Fruit fly (Drosophila melanogaster) whole organism, prepupa: ENCODE measurements around the gene lwr.
A peak's percentile ranks its signal among the peaks of the same experiment; 100 is the strongest.

Source experiments
- Blimp-1 ChIP-seq: fragments of 200-800 bp; sonication (Bioruptor generic); optimal IDR thresholded peaks from 3 replicates; lab custom pipeline; 2017; ENCODE audit warnings: missing biosample characterization, missing genetic modification characterization, mild to moderate bottlenecking, moderate library complexity, missing genetic modification reagents
- CG10631 ChIP-seq: fragments of 200-800 bp; sonication (Bioruptor generic); optimal IDR thresholded peaks from 2 replicates; lab custom pipeline; 2016; ENCODE audit warnings: missing biosample characterization, missing genetic modification characterization
- CG11294 ChIP-seq: fragments of 200-800 bp; sonication (Bioruptor generic); IDR thresholded peaks from 2 replicates; pipeline ENCODE4 v1.3.6; 2022; ENCODE audit warnings: missing biosample characterization, missing genetic modification characterization
- CG11762 ChIP-seq: fragments of 200-800 bp; sonication (Bioruptor generic); optimal IDR thresholded peaks from 3 replicates; lab custom pipeline; 2016; ENCODE audit warnings: missing biosample characterization, missing genetic modification characterization; ENCODE audit not compliant: insufficient read depth
- CG15336 ChIP-seq: fragments of 200-800 bp; sonication (Bioruptor generic); IDR thresholded peaks from 2 replicates; pipeline ENCODE4 v1.3.6; 2022; ENCODE audit warnings: missing biosample characterization, missing genetic modification characterization
- CG1621 ChIP-seq: fragments of 200-800 bp; sonication (Bioruptor generic); optimal IDR thresholded peaks from 3 replicates; lab custom pipeline; 2018; ENCODE audit warnings: missing biosample characterization, mild to moderate bottlenecking, missing genetic modification characterization
- CG3032 ChIP-seq: fragments of 200-800 bp; optimal IDR thresholded peaks from 2 replicates; lab custom pipeline; 2019; ENCODE audit warnings: missing biosample characterization, mild to moderate bottlenecking, missing genetic modification characterization, moderate library complexity
- CG32006 ChIP-seq: fragments of 200-800 bp; sonication (Bioruptor generic); optimal IDR thresholded peaks from 3 replicates; lab custom pipeline; 2017; ENCODE audit warnings: missing biosample characterization, mild to moderate bottlenecking, missing genetic modification characterization
- CG3919 ChIP-seq: fragments of 200-800 bp; sonication (Bioruptor generic); optimal IDR thresholded peaks from 3 replicates; lab custom pipeline; 2016; ENCODE audit warnings: missing biosample characterization, missing genetic modification characterization
- CG4318 ChIP-seq: fragments of 200-800 bp; sonication (Bioruptor generic); optimal IDR thresholded peaks from 3 replicates; lab custom pipeline; 2017; ENCODE audit warnings: missing biosample characterization, mild to moderate bottlenecking, missing genetic modification characterization
- CG6276 ChIP-seq: fragments of 200-800 bp; sonication (Bioruptor generic); optimal IDR thresholded peaks from 2 replicates; lab custom pipeline; 2017; ENCODE audit warnings: missing biosample characterization, mild to moderate bottlenecking, missing genetic modification characterization
- CG6792 ChIP-seq: fragments of 200-800 bp; sonication (Bioruptor generic); optimal IDR thresholded peaks from 3 replicates; lab custom pipeline; 2016; ENCODE audit warnings: missing biosample characterization, missing genetic modification characterization
- CG6808 ChIP-seq: fragments of 200-800 bp; sonication (Bioruptor generic); optimal IDR thresholded peaks from 3 replicates; lab custom pipeline; 2017; ENCODE audit warnings: missing biosample characterization, missing genetic modification characterization, mild to moderate bottlenecking, moderate library complexity, missing genetic modification reagents
- CG6854 ChIP-seq: fragments of 200-800 bp; sonication (Bioruptor generic); optimal IDR thresholded peaks from 2 replicates; lab custom pipeline; 2017; ENCODE audit warnings: missing biosample characterization, mild to moderate bottlenecking, missing genetic modification characterization
- CG7368 ChIP-seq: fragments of 200-800 bp; sonication (Bioruptor generic); optimal IDR thresholded peaks from 3 replicates; lab custom pipeline; 2016; ENCODE audit warnings: missing biosample characterization, missing genetic modification characterization
- CG8119 ChIP-seq: fragments of 200-800 bp; sonication (Bioruptor generic); IDR thresholded peaks from 3 replicates; pipeline ENCODE4 v1.3.6; 2022; ENCODE audit warnings: missing biosample characterization, missing genetic modification characterization
- CG8319 ChIP-seq: fragments of 200-800 bp; sonication (Bioruptor generic); optimal IDR thresholded peaks from 3 replicates; lab custom pipeline; 2016; ENCODE audit warnings: missing biosample characterization, missing genetic modification characterization
- CG8632 ChIP-seq: fragments of 200-800 bp; sonication (Bioruptor generic); optimal IDR thresholded peaks from 3 replicates; lab custom pipeline; 2016; ENCODE audit warnings: missing biosample characterization, missing genetic modification characterization
- Eip78C ChIP-seq: fragments of 200-800 bp; sonication (Bioruptor generic); peaks from one replicate; lab custom pipeline; 2016; ENCODE audit warnings: missing biosample characterization, missing genetic modification characterization
- Eip93F ChIP-seq: fragments of 200-800 bp; sonication (Bioruptor generic); optimal IDR thresholded peaks from 2 replicates; lab custom pipeline; 2016; ENCODE audit warnings: missing biosample characterization, mild to moderate bottlenecking, missing genetic modification characterization
- Ets21C ChIP-seq: fragments of 200-800 bp; sonication (Bioruptor generic); optimal IDR thresholded peaks from 3 replicates; lab custom pipeline; 2016; ENCODE audit warnings: missing biosample characterization, missing genetic modification characterization
- Gug ChIP-seq: fragments of 200-800 bp; sonication (Bioruptor generic); IDR thresholded peaks from 2 replicates; pipeline ENCODE4 v1.3.6; 2022; ENCODE audit warnings: missing biosample characterization, missing genetic modification characterization
- Hr38 ChIP-seq: sonication (Bioruptor generic); optimal IDR thresholded peaks from 2 replicates; lab custom pipeline; 2016; ENCODE audit warnings: missing biosample characterization, missing genetic modification characterization
- Hr39 ChIP-seq: fragments of 200-800 bp; sonication (Bioruptor generic); optimal IDR thresholded peaks from 2 replicates; lab custom pipeline; 2016; ENCODE audit warnings: missing biosample characterization, missing genetic modification characterization
- Lpt ChIP-seq: fragments of 200-800 bp; sonication (Bioruptor generic); optimal IDR thresholded peaks from 3 replicates; lab custom pipeline; 2016; ENCODE audit warnings: missing biosample characterization, missing genetic modification characterization
- Smox ChIP-seq: fragments of 200-800 bp; sonication (Bioruptor generic); optimal IDR thresholded peaks from 3 replicates; lab custom pipeline; 2016; ENCODE audit warnings: missing biosample characterization, missing genetic modification characterization
- Sox102F ChIP-seq: fragments of 200-800 bp; sonication (Bioruptor generic); optimal IDR thresholded peaks from 2 replicates; lab custom pipeline; 2016; ENCODE audit warnings: missing biosample characterization, mild to moderate bottlenecking, missing genetic modification characterization
- Sox14 ChIP-seq: fragments of 200-800 bp; sonication (Bioruptor generic); optimal IDR thresholded peaks from 3 replicates; lab custom pipeline; 2016; ENCODE audit warnings: missing biosample characterization, missing genetic modification characterization
- Sox15 ChIP-seq: fragments of 200-800 bp; sonication (Bioruptor generic); optimal IDR thresholded peaks from 3 replicates; lab custom pipeline; 2016; ENCODE audit warnings: missing biosample characterization, missing genetic modification characterization
- achi ChIP-seq: fragments of 200-800 bp; sonication (Bioruptor generic); optimal IDR thresholded peaks from 3 replicates; lab custom pipeline; 2016; ENCODE audit warnings: missing biosample characterization, missing genetic modification characterization
- acj6 ChIP-seq: fragments of 200-800 bp; sonication (Bioruptor generic); optimal IDR thresholded peaks from 3 replicates; lab custom pipeline; 2016; ENCODE audit warnings: missing biosample characterization, missing genetic modification characterization
- cyc ChIP-seq: fragments of 200-800 bp; sonication (Bioruptor generic); optimal IDR thresholded peaks from 3 replicates; lab custom pipeline; 2016; ENCODE audit warnings: missing biosample characterization, missing genetic modification characterization
- dac ChIP-seq: fragments of 200-800 bp; sonication (Bioruptor generic); optimal IDR thresholded peaks from 2 replicates; lab custom pipeline; 2017; ENCODE audit warnings: missing biosample characterization, mild to moderate bottlenecking, missing genetic modification characterization
- dsx ChIP-seq: fragments of 200-800 bp; optimal IDR thresholded peaks from 3 replicates; lab custom pipeline; 2019; ENCODE audit warnings: missing biosample characterization, mild to moderate bottlenecking, missing genetic modification characterization, moderate library complexity; ENCODE audit not compliant: poor library complexity, severe bottlenecking
- esn ChIP-seq: fragments of 200-800 bp; sonication (Bioruptor generic); optimal IDR thresholded peaks from 2 replicates; lab custom pipeline; 2016; ENCODE audit warnings: missing biosample characterization, mild to moderate bottlenecking, missing genetic modification characterization, moderate library complexity
- fd59A ChIP-seq: fragments of 200-800 bp; sonication (Bioruptor generic); optimal IDR thresholded peaks from 2 replicates; lab custom pipeline; 2017; ENCODE audit warnings: missing biosample characterization, mild to moderate bottlenecking, missing genetic modification characterization, missing genetic modification reagents
- fd85E ChIP-seq: fragments of 200-800 bp; sonication (Bioruptor generic); optimal IDR thresholded peaks from 3 replicates; lab custom pipeline; 2016; ENCODE audit warnings: missing biosample characterization, missing genetic modification characterization
- fkh ChIP-seq: fragments of 200-800 bp; sonication (Bioruptor generic); optimal IDR thresholded peaks from 3 replicates; lab custom pipeline; 2017; ENCODE audit warnings: missing biosample characterization, mild to moderate bottlenecking, missing genetic modification characterization, moderate library complexity
- net ChIP-seq: fragments of 200-800 bp; sonication (Bioruptor generic); optimal IDR thresholded peaks from 3 replicates; lab custom pipeline; 2016; ENCODE audit warnings: missing biosample characterization, missing genetic modification characterization
- pdm3 ChIP-seq: fragments of 200-800 bp; sonication (Bioruptor generic); optimal IDR thresholded peaks from 3 replicates; lab custom pipeline; 2016; ENCODE audit warnings: missing biosample characterization, missing genetic modification characterization
- salr ChIP-seq, 2 experiments: fragments of 200-800 bp; sonication (Bioruptor generic); optimal IDR thresholded peaks; 3 replicates each; lab custom pipeline; 2016 to 2018; ENCODE audit warnings: missing biosample characterization in 2 of 2, missing genetic modification characterization in 2 of 2, mild to moderate bottlenecking in 1 of 2
- spab ChIP-seq: fragments of 200-800 bp; sonication (Bioruptor generic); optimal IDR thresholded peaks from 2 replicates; lab custom pipeline; 2017; ENCODE audit warnings: missing biosample characterization, mild to moderate bottlenecking, missing genetic modification characterization, missing genetic modification reagents
- ss ChIP-seq, 2 experiments: fragments of 200-800 bp; sonication (Bioruptor generic); optimal IDR thresholded peaks; 2 replicates in 1 of 2; 3 replicates in 1 of 2; lab custom pipeline; 2017 to 2018; ENCODE audit warnings: mild to moderate bottlenecking in 2 of 2, missing biosample characterization in 2 of 2, missing genetic modification characterization in 2 of 2, moderate library complexity in 1 of 2
- svp ChIP-seq: fragments of 200-800 bp; sonication (Bioruptor generic); peaks from one replicate; lab custom pipeline; 2016; ENCODE audit warnings: missing biosample characterization, missing genetic modification characterization
- topi ChIP-seq: fragments of 200-800 bp; sonication (Bioruptor generic); optimal IDR thresholded peaks from 3 replicates; lab custom pipeline; 2016; ENCODE audit warnings: missing biosample characterization, missing genetic modification characterization
- vri ChIP-seq: fragments of 200-800 bp; sonication (Bioruptor generic); optimal IDR thresholded peaks from 3 replicates; lab custom pipeline; 2016; ENCODE audit warnings: missing biosample characterization, mild to moderate bottlenecking, missing genetic modification characterization

The lwr gene

DNA sequence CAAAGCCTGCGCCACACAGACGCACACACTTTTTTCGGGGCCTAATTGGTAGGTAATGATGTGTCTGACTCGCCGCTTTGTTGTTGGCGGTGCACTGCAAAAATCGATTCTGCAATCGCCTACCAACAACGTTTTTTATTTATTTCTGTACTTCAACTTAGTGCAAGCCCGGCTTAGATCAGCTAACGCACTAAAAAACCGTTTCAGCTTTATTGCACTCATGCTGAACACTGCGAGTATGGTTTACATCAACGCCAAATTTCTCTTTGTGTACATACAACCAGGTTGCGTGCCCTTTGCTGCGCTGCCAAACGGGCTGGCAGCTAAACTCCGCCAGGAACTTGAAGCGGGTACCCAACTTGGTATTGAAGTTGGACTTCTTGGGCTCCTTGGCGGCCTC, 12.1 kb downstream of the lwr start (continued):
- peak; percentile 94 for TF ChIP-seq Eip78C (GFP tag; lab: Kevin White, UChicago)
- TF ChIP-seq CG8119 (GFP tag; lab: Robert Waterston, UW): 0 out of 3 replicates have a peak, but pooled peaks have one; percentile 44
- peak; percentile 15 to 25 for TF ChIP-seq salr (GFP tag; optimal IDR thresholded peaks at IDR 0.05; lab: Kevin White, UChicago)
- TF ChIP-seq CG8632: peak; percentile 68
- peak; percentile 38 for TF ChIP-seq CG6808 (GFP tag; lab: Kevin White, UChicago)
- TF ChIP-seq cyc (GFP tag; lab: Kevin White, UChicago): peak; percentile 94
- TF ChIP-seq Smox (GFP tag; lab: Kevin White, UChicago): peak; percentile 92
- no peak for TF ChIP-seq Ets21C (GFP tag; lab: Kevin White, UChicago)
- peak; percentile 73 for TF ChIP-seq achi
- TF ChIP-seq Hr38 (GFP tag; lab: Kevin White, UChicago): no peak
- peak; percentile 91 for TF ChIP-seq CG6792 (GFP tag; lab: Kevin White, UChicago)
- TF ChIP-seq fkh (GFP tag; lab: Kevin White, UChicago): no peak
- peak; percentile 42 for TF ChIP-seq CG32006
- peak; percentile 41 for TF ChIP-seq fd85E (GFP tag; lab: Kevin White, UChicago)
- TF ChIP-seq Eip93F (GFP tag; lab: Kevin White, UChicago): peak; percentile 96
- TF ChIP-seq spab (GFP tag; lab: Kevin White, UChicago): peak; percentile 41
- TF ChIP-seq dsx (GFP tag; lab: Kevin White, UChicago): peak; percentile 61
- TF ChIP-seq Blimp-1 (GFP tag; lab: Kevin White, UChicago): peak; percentile 71
- TF ChIP-seq Gug (GFP tag; lab: Robert Waterston, UW): no peak
- TF ChIP-seq pdm3 (GFP tag; lab: Kevin White, UChicago): peak; percentile 89

DNA sequence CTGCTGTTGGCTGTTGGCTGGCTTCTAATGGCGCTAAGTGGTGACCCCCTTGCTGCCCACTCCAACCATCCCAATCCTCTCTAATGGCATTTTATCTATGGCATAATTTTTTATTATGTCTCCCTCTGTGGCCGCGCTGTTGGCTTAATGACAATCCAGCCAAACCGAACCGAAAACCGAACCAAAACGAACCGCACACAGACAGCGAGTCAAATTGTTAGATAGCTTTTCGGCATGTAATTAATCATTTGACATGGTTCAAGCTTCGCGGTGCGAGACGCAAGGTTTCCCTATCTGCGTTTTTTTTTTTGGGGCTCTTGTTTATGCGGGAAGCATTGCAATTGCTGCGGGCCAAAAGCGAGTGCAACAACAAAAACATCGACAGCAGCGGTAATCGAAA, 14.7 kb downstream of the lwr start:
- TF ChIP-seq net (GFP tag; lab: Kevin White, UChicago) (no peak), Eip78C (GFP tag; lab: Kevin White, UChicago) (no peak), Sox15 (GFP tag; lab: Kevin White, UChicago) (no peak), Eip93F (GFP tag; lab: Kevin White, UChicago) (no peak), CG1621 (tag; lab: Kevin White, UChicago) (no peak), CG8319 (GFP tag; lab: Kevin White, UChicago) (no peak), achi (no peak), CG3032 (no peak), CG4318 (GFP tag; lab: Kevin White, UChicago) (no peak), vri (GFP tag; lab: Kevin White, UChicago) (peak; percentile 10), fd85E (GFP tag; lab: Kevin White, UChicago) (no peak), Hr38 (GFP tag; lab: Kevin White, UChicago) (no peak), cyc (GFP tag; lab: Kevin White, UChicago) (no peak), svp (peak; percentile 51)

dm6 chr2L:526924-527307, 15.5 kb downstream of the lwr start:
- TF ChIP-seq svp (peak; percentile 57), CG8632 (no peak), esn (GFP tag; lab: Kevin White, UChicago) (peak; percentile 40), Sox14 (GFP tag; lab: Kevin White, UChicago) (peak; percentile 2), Hr39 (GFP tag; lab: Kevin White, UChicago) (no peak), fd59A (GFP tag; lab: Kevin White, UChicago) (no peak), CG11294 (no peak), acj6 (GFP tag; lab: Kevin White, UChicago) (no peak), CG10631 (GFP tag; lab: Kevin White, UChicago) (no peak), CG11762 (GFP tag; lab: Kevin White, UChicago) (no peak), CG1621 (tag; lab: Kevin White, UChicago) (no peak), CG15336 (GFP tag; lab: Robert Waterston, UW) (0 out of 2 replicates have a peak, but pooled peaks have one; percentile 11), ss (GFP tag; optimal IDR thresholded peaks at IDR 0.05; lab: Kevin White, UChicago) (no peak), dac (GFP tag; lab: Kevin White, UChicago) (no peak), CG6854 (GFP tag; lab: Kevin White, UChicago) (no peak), topi (GFP tag; lab: Kevin White, UChicago) (no peak), achi (no peak), Lpt (GFP tag; lab: Kevin White, UChicago) (no peak), CG6792 (GFP tag; lab: Kevin White, UChicago) (no peak), Gug (GFP tag; lab: Robert Waterston, UW) (no peak), CG3032 (no peak), Ets21C (GFP tag; lab: Kevin White, UChicago) (peak; percentile 23), Eip78C (GFP tag; lab: Kevin White, UChicago) (no peak), fkh (GFP tag; lab: Kevin White, UChicago) (no peak), Sox102F (no peak), pdm3 (GFP tag; lab: Kevin White, UChicago) (peak; percentile 21), CG6276 (no peak), CG3919 (GFP tag; lab: Kevin White, UChicago) (peak; percentile 25), CG7368 (GFP tag; lab: Kevin White, UChicago) (no peak), spab (GFP tag; lab: Kevin White, UChicago) (no peak)
